Fruit fly (Drosophila melanogaster): ENCODE data around the gene bdwf.

The bdwf gene

DNA sequence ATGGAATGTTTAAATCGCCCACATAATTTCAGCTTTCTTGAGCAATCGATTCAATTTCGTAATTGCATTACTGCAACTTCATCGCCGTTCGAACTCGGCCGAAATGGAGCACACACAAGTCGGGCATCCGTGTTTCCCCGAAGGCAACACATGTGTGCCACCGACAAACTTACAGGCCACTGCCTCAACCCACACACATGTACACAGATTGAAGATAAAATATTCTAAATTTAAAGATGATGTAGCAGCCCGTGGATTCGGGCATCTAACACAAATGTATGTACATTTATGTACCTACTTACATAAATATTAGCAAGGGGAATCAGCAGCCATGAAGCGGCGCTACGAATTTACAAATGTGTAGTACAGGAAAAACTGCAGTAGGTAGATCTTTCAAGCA lies 23.1 kb upstream of the bdwf start:
- TF ChIP-seq CG17801 (GFP tag; optimal IDR thresholded peaks at IDR 0.05; ENCODE audit: partially characterized antibody): no peak

DNA sequence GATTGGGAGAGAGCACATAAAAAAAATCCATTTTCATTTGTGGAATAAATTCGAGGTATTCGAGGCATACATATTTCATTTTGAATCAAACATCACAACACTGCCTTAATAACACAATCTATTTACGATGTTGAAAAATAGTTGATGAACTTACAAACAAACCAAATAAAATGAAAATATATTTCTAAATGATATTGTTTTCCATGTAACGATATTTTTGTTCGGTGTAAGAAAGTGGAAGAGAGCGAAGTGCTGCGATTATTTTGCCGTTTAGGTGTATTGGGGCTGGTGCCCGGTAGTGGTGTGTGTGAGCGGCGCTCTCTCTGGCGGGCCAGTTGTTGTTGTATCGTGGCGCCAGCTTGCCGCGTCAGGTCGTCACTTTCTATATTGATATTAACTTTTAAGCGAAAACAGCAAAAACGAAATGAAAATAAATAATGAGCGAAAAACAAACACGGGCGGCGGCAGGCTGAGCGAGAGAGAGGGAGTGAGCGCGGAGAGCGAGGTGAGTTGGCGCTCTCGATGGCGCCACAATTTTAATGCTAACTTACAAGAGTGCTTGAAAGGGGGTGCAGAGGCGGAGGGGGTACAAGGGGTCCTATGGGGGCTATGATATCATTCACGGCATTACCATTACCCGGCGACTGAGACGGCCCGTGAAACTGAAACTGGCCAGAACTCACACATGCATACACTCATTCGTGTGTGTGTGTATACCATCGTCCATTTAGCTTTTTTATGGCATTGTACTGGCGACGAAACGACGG lies 22.3 kb upstream of the bdwf start:
- peak; percentile 85 for TF ChIP-seq CG17801 (GFP tag; optimal IDR thresholded peaks at IDR 0.05; ENCODE audit: partially characterized antibody)

DNA sequence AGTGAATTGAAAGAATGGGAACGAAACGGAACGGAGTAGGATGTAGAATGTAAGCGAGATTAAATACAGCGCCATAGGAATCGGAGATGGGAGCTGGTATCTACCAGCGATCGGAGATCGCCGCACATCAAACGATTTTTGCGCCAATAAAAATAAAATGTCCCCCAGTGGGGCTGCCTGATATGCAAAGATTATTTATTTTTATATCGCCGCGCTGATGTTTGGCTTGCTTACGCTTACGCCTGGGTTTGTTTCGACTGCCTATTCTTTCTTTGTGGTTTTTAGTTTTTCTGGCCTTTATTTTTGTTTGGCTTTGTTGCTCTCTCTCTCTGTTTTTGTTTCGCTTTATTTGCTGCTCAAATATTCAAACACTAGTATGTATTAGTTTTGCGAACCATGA lies 20.8 kb upstream of the bdwf start:
- TF ChIP-seq CG17801 (GFP tag; optimal IDR thresholded peaks at IDR 0.05; ENCODE audit: partially characterized antibody): no peak

DNA sequence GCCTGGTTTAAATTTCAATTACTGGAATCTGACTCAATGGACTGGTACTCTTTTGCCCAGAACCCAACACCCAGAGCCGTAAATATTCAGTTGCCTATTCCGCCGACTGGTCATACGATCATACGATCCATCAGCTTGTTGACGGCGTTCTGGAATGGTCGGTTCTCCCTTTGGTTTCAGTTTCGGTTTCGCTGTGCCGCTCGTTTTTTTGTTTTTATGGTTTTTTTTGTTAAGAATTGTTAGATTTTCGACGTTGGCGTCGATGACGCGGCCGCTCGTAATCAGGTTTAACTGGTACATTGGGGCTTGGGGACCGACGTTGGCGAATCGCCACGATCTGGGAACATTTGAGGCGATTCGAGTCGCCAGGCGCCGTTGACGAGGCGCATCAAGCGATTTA lies 19.8 kb upstream of the bdwf start:
- TF ChIP-seq CG17801 (GFP tag; optimal IDR thresholded peaks at IDR 0.05; ENCODE audit: partially characterized antibody): peak; percentile 0

DNA sequence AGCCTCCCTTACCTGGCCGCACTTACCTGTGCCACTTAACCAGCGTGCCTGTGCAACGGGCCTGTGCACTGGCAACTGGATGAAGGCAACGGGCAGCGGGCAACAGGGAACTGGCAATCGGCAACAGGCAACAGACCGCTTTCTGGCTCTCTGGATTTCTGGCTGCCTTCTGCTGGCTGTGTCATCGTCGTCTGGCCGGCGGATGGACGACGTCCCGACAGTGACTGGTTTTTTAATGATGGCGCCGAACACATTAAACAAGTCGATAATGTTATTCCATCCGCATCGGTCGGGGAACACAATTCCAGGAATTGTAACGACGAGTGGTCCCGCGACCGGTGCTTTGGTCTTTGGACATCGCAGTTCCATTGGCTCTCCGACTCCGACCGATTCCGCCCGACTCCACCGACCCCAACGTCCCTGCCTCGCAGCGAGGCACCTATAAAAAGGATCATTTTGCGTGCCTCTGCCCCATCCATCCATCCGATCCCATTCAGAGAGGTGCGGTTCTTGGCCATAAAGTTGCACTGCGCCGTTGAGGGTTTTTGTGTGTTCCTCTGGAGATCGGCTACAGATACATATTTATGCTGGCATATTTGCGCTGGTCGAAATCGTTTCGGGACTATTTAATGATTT lies 18.9 kb upstream of the bdwf start:
- TF ChIP-seq CG17801 (GFP tag; optimal IDR thresholded peaks at IDR 0.05; ENCODE audit: partially characterized antibody): no peak

DNA sequence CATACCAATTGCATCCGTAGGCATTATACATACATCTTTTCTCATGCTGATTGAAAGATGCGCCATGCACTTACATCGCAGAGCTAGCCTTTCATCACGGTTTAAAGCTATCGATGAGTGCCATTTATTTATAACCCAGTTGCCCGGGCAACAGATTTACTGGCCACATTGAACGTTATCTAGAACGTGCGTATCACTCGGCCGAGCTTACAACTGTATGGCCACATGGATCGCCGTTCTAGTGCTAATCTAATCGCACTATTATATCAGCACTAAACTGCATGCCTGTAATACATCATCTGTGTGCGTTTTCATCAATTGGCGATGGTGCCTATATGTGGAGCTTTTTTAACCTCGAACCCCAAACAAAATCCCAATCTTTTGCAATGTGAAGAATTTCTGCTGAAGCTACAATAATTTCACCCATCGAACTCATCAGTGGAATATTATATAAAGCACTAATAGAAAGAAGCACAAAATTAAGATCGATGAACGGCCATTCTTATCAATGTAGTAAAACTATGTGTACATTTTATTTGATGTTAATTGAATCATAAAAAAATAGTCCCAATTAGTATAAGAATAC lies 18.0 kb upstream of the bdwf start:
- TF ChIP-seq CG17801 (GFP tag; optimal IDR thresholded peaks at IDR 0.05; ENCODE audit: partially characterized antibody): no peak

DNA sequence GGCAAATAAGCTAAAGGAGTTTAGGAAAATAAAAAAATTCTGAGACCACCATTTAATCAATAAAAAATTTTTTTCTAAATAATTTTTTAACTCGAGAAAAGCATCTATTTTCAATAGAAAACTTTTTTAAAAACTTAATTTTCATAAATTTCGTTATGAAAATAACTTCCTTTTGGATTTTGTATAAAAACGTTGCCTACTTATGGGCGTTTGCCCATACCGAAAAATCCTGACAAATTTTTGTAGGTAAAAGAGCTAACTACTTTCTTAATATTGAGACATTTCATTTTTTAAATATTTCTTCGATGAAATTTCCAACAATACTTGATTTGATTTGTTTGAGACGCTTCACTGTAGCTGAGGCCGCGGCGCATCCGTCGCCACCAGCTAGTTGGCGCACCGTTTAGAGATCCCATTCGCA lies 17.3 kb upstream of the bdwf start:
- no peak for TF ChIP-seq CG17801 (GFP tag; optimal IDR thresholded peaks at IDR 0.05; ENCODE audit: partially characterized antibody)

DNA sequence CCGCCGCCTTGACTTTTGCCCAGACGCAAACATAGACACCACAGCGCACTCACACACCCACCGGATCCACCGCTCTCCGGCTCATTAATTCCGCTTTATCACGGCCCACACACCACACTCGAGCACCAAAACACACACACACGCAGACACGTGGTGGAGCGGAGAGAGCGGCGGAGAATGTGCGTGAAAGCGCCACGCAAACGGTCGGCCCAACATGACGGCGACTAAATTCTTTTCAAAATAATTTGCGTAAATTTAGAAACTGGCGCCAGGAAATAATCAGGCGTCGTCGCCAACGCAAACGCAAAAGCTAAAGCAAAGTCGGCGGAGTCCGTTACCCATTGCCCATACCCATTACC lies 16.9 kb upstream of the bdwf start:
- no peak for TF ChIP-seq CG17801 (GFP tag; optimal IDR thresholded peaks at IDR 0.05; ENCODE audit: partially characterized antibody)

DNA sequence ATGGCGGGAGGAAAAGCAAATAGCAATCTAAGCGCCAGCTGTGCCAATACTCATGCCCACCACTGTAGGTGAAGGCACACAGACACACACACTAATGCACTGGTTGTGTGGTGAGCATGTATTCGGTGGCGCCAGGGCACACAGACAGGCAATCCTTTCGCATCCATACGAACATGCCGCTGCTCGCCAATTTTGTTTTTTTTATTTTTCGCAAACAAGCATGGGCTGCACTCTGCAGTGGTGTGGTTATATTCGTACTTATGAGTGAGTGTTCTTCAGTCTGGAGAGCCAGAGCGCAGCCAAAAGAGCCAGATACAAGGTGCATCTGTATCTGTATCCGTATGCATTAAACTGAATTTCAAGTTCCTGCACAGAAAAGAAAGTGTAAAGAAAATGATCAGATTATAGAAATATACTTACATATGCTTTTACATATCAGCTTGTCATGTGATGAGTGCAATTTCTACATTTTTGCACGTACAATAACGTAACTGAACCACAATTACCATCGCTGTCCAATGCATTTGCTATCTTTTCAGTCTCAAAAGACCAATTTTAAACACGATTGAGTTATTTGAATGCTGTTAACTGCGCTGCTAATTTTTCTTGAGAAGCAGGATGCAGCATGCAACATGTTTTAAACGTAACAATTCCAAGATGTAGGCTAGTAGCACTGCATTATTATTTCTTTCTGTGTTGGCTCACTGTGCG lies 16.3 kb upstream of the bdwf start:
- TF ChIP-seq CG17801 (GFP tag; optimal IDR thresholded peaks at IDR 0.05; ENCODE audit: partially characterized antibody): no peak

DNA sequence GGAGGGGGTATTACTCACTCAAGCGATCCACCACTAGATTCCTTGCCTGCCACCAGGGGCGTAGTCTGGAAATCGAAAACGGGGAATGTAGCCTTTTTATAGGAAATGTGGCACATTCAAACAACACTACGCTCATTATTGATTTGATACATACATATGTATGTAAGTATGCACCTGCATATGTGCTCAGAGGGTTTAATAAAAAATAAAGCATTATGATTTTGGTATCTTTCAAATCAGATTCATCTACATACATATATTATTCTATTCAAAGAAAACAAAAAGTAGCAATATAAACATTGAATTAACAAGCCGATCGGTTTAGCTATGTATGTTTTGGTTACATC lies 13.9 kb upstream of the bdwf start:
- no peak for TF ChIP-seq CG17801 (GFP tag; optimal IDR thresholded peaks at IDR 0.05; ENCODE audit: partially characterized antibody)

DNA sequence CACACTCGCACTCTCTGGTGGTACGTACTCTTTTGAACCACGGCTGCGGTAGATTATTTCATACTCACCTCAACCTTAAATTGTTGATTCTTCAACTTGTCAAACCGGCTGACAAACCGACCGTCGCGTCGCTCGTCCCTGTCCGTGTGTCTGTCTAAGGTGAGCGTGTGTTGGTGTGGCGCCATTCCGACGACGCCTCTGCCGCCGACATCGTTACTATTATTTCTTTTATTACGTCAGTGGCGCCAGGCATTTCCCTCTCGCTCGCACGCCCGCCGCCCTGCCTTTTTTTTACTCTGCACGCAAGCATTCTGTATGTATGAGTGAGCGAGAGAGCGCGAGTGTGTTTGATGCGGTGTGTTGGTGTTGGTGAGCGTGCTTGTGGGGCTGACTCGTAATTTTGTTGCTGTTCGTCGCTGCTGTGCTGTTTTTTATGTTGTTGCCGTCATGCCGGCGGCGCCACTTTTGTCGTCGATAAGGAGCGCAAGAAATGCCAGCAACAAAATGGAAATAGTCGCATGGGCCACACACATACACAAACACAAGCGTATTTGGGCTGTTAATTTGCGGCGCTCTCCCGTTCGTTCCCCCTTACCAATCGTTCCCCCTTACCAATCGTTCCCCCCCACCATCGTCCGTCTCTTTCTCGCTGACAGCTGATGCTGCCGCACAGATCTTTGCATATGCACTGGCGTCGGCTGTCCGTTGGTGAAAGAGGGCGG lies 13.4 kb upstream of the bdwf start:
- TF ChIP-seq CG17801 (GFP tag; optimal IDR thresholded peaks at IDR 0.05; ENCODE audit: partially characterized antibody): peak; percentile 32

DNA sequence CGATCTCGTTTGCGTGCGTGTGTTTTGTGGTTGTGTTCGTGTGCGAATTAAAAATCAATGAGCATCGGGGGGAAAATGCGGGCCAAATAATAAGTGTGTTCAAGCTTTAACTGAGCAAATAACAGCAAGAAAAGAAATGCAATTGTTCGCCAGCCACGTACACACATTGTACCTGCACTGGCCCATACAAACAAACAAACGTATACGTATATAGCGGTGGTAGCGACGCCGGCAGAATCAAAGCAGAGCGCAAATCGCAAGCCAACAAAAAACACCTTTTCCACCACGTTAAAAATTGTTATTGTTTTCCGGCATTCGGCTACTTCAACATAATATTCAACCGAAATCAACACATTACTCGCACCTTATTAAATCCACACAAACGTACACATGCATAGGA lies 11.6 kb upstream of the bdwf start:
- TF ChIP-seq CG17801 (GFP tag; optimal IDR thresholded peaks at IDR 0.05; ENCODE audit: partially characterized antibody): no peak

DNA sequence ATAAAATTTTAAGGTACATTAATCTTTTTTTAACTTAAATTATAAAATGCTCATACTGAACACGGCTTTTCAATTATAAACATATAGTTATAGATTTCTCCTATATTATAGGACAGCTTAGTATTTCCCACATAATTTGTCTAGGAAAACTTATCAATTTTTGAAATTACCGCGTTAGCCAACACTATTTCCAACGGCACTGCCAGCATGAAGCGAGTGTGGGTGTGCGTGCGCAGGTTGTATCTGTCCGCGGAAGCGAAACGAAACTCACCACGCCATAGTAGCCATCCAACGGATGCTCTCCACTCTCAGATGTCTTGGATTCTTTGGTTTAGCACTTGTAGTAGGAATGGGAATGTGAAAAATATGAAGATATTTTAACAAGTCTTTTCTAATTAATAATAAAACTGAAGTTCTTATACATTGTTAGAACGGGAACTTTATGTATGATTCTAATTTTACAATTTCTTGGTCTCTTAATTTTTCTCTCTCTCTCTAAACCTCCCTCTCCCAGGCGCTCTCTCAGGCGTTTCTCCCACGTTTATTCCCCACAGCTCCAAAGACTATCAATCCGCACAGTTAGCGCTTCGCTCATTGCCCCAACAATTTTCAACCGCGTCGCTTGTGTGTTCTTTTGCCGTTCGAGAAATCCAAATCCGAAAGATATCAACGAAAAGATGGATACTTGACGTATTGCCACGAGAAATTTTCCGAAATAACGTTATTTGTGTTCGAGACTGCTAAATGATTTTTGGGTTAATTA lies 10.7 kb upstream of the bdwf start, which contains the start of gene Dad:
TSS of gene Dad (plus strand) at position 593 of the 763 bp plus-strand sequence.
- TF ChIP-seq CG17801 (GFP tag; optimal IDR thresholded peaks at IDR 0.05; ENCODE audit: partially characterized antibody): peak; percentile 23

DNA sequence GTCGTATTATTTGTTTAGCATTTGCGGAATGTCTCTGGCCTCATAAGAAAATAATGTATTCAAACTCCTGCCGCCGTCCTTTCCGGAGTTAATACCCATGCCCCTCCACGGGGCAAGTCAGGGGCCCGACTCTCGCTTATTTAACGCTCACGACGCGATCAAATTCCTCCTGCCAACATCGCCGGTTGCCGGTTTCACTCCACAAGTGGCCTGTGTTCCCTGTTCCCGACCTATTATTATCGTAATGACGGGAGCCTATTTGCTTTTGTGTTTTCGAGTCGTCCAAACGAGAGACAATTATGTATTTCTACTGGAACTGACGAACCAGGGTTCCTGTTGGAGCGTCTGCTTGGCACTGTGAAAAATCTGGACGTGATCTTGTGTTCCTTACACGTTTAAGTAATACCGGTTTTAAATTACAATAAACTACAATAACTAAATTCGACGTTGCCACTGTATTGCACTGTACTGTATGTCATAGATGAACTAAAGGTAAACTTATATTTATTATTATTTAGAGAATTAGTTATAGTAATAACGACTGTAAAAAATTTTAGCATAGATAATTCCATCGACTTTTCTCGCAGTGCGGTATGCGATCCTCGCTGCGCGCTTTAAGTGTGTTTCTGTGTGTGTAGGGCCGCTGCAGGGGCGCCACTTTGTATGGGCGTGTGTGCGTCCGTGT lies 9.7 kb upstream of the bdwf start:
- no peak for TF ChIP-seq CG17801 (GFP tag; optimal IDR thresholded peaks at IDR 0.05; ENCODE audit: partially characterized antibody)

Measured in ovary, adult (tissue).